Fruit fly (Drosophila melanogaster): Measurements from ENCODE around the gene CG3909.

- TF ChIP-seq rn (GFP tag; IDR thresholded peaks at IDR 0.05) (no peak), EcR (GFP tag; optimal IDR thresholded peaks at IDR 0.05) (no peak), gl (tag; optimal IDR thresholded peaks at IDR 0.05) (no peak), CG9948 (tag; optimal IDR thresholded peaks at IDR 0.05) (no peak), CG8301 (tag; optimal IDR thresholded peaks at IDR 0.05) (no peak), CG32121 (GFP tag; IDR thresholded peaks at IDR 0.05) (no peak), CG4496 (GFP tag; IDR thresholded peaks at IDR 0.05) (no peak), CG13204 (GFP tag; optimal IDR thresholded peaks at IDR 0.05) (no peak), Pif1B (GFP tag; optimal IDR thresholded peaks at IDR 0.05) (no peak), CG17806 (tag; optimal IDR thresholded peaks at IDR 0.05) (no peak), Pif1A (GFP tag; optimal IDR thresholded peaks at IDR 0.05) (no peak), CG34367 (tag; optimal IDR thresholded peaks at IDR 0.05) (no peak), CG12605 (GFP tag; IDR thresholded peaks at IDR 0.05) (no peak)
Measured at dm6 chr3R:10052695-10053382, 9.8 kb downstream of the CG3909 start, which contains the start of the genes Fancl and Npc2e.

Measured in whole organism, pupa.